Worm (Caenorhabditis elegans) whole organism, midembryonic: ENCODE data around the gene syd-9.

Experiments
- med-1 ChIP-seq: sonication (generic microtip); optimal IDR thresholded peaks from 2 replicates; lab custom pipeline; 2017; ENCODE audit warnings: missing genetic modification characterization, mild to moderate bottlenecking, missing compliant biosample characterization, antibody characterized with exemption, missing genetic modification reagents; ENCODE audit not compliant: insufficient read depth
- tab-1 ChIP-seq: fragments of 200-800 bp; sonication (Bioruptor generic); IDR thresholded peaks from 2 replicates; pipeline ENCODE4 v1.3.6; 2022; ENCODE audit warnings: missing genetic modification characterization, missing compliant biosample characterization
- ztf-23 ChIP-seq: fragments of 200-800 bp; sonication (Bioruptor generic); IDR thresholded peaks from 2 replicates; pipeline ENCODE4 v1.3.6; 2022; ENCODE audit warnings: missing genetic modification reagents, missing genetic modification characterization, missing compliant biosample characterization
- ztf-29 ChIP-seq: fragments of 200-800 bp; sonication (Bioruptor generic); IDR thresholded peaks from 2 replicates; pipeline ENCODE4 v1.3.6; 2022; ENCODE audit warnings: missing genetic modification reagents, missing genetic modification characterization, missing compliant biosample characterization

ce11 chrX:7242119-7242518 is 24.2 kb downstream of the syd-9 start:
- TF ChIP-seq tab-1 (GFP tag; lab: Robert Waterston, UW), result no peak
- no peak for TF ChIP-seq ztf-23 (GFP tag; lab: Robert Waterston, UW)
- no peak for TF ChIP-seq med-1 (GFP tag; lab: Kevin White, UChicago)
- TF ChIP-seq ztf-29 (GFP tag; lab: Robert Waterston, UW), result no peak
